Fruit fly (Drosophila melanogaster): Measurements from ENCODE around the gene RpS2.

Gene RpS2

DNA sequence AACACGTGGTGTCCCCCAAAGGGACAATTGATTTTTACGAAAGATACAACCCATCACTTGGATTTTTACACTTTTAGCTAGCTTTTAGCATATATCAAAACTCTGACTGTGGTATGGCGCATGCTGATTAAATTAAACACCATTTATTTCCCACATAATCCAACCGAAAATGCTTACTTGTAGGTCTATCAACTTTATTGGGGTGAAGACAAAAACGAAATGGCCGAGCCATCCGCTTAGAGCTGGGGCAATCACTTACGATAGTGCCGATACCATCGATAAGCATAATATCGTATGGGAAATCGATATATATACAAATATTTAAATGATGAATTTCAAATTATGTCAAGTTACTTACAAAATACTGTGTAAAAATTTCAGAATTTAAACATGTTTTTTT is at the start of gene RpS2:
Gene RpS2 (minus strand): TSS at position 257 of the 400 bp plus-strand sequence.
- TF ChIP-seq Dll (optimal IDR thresholded peaks at IDR 0.05) (no peak), CG8478 (optimal IDR thresholded peaks at IDR 0.05) (no peak), EcR (GFP tag; optimal IDR thresholded peaks at IDR 0.05) (no peak), pan (optimal IDR thresholded peaks at IDR 0.05) (no peak), psq (optimal IDR thresholded peaks at IDR 0.05) (no peak), usp (GFP tag; optimal IDR thresholded peaks at IDR 0.05) (no peak)

DNA sequence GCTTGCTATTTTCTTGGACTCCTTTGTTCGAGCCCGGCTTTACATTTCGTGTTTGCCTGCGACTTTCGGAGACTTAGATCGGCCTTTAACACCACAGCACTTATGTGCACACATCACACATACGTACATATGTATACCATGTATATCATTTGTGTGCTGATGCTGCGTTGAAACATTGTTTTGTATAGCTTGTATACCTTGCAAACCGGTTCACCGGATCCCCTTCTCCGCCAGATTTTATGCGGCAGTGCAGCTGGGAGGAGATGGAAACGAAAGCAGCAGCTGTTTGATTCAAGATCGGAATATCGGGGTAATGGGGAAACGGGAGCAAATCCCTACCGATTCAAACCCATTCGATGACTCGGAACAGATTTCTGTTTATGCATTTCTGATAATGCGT is 48.7 kb upstream of the RpS2 start:
- TF ChIP-seq CG8478 (optimal IDR thresholded peaks at IDR 0.05) (no peak), EcR (GFP tag; optimal IDR thresholded peaks at IDR 0.05) (no peak), psq (optimal IDR thresholded peaks at IDR 0.05) (no peak), usp (GFP tag; optimal IDR thresholded peaks at IDR 0.05) (no peak), Dll (optimal IDR thresholded peaks at IDR 0.05) (no peak), pan (optimal IDR thresholded peaks at IDR 0.05) (no peak)

DNA sequence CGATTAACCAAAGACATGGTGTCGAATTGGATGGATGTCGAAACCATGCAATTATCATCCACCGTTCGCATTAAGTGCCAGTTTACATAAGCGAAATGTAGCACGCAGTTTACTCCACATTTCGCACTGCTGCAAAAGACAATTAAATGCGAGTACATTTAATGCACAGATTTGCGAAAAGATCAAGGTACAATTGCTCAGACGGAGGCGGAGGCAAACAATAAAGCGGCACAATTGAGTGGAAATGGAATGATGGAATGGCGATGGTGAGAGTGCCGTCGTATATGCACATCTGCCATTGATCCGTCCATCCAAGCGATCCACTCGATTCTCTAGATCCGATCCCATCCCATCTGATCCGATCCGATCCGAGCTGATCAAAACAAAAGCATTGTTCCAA is 47.7 kb upstream of the RpS2 start:
- TF ChIP-seq psq (optimal IDR thresholded peaks at IDR 0.05) (no peak), usp (GFP tag; optimal IDR thresholded peaks at IDR 0.05) (no peak), Dll (optimal IDR thresholded peaks at IDR 0.05) (no peak), pan (optimal IDR thresholded peaks at IDR 0.05) (no peak), CG8478 (optimal IDR thresholded peaks at IDR 0.05) (no peak), EcR (GFP tag; optimal IDR thresholded peaks at IDR 0.05) (no peak)

DNA sequence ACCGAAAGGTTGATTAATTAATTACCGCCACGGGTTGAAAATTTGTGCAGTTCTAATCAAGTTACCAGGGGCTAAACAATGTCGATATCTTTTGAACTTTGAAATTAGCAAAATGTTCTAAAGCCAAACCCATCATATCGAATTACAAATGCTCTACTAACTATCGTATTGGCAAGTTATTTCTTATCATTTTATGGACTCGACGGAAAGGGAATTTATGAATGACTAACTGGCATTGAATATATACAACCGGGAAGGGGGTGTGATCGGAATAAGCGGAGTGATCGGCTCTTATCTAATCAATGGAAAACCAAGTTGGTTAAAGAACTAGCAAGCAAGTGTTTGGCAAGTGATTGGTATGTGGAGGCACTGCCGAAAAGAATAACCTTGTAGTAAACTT is 46.2 kb upstream of the RpS2 start:
- TF ChIP-seq EcR (GFP tag; optimal IDR thresholded peaks at IDR 0.05) = no peak
- TF ChIP-seq pan (optimal IDR thresholded peaks at IDR 0.05) = no peak
- TF ChIP-seq CG8478 (optimal IDR thresholded peaks at IDR 0.05) = no peak
- TF ChIP-seq Dll (optimal IDR thresholded peaks at IDR 0.05) = no peak
- TF ChIP-seq psq (optimal IDR thresholded peaks at IDR 0.05) = no peak
- TF ChIP-seq usp (GFP tag; optimal IDR thresholded peaks at IDR 0.05) = no peak

DNA sequence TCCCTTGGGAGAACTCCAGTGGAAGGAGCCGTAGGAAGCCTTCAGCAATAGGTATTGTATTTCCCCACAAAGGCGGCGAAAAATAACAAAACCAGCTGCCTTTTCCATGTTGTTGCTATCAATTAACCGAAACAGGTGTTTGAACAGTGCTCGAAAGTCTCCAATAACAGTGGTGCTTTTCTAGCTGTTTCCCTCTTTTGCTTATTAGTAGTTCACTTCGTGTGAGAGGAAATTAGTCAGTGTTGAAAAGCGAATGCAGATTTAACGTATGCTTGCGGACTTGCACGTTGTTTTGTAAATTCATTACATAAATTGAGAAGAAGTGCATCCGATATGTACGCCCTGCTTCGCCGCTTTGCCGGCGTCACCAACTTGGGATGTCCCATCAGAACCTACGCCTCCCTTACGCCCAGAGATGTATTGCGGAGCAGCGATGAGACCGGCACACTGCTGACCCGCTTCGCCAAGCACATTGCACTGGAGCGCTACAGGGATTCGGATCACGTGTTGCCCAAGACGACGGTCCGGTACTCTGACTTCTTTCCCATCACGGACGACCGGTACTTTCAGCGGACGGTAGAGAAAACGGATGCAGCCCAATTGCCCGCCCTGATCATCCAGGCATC is 41.4 kb upstream of the RpS2 start, which contains the start of the genes Datp and CG4619:
Gene Datp (minus strand): TSS at position 160 of the 626 bp plus-strand sequence.
Gene CG4619 (plus strand): TSS at position 233 of the 626 bp plus-strand sequence.
- TF ChIP-seq EcR (GFP tag; optimal IDR thresholded peaks at IDR 0.05) (no peak), pan (optimal IDR thresholded peaks at IDR 0.05) (no peak), Dll (optimal IDR thresholded peaks at IDR 0.05) (no peak), psq (optimal IDR thresholded peaks at IDR 0.05) (no peak), usp (GFP tag; optimal IDR thresholded peaks at IDR 0.05) (no peak), CG8478 (optimal IDR thresholded peaks at IDR 0.05) (no peak)

DNA sequence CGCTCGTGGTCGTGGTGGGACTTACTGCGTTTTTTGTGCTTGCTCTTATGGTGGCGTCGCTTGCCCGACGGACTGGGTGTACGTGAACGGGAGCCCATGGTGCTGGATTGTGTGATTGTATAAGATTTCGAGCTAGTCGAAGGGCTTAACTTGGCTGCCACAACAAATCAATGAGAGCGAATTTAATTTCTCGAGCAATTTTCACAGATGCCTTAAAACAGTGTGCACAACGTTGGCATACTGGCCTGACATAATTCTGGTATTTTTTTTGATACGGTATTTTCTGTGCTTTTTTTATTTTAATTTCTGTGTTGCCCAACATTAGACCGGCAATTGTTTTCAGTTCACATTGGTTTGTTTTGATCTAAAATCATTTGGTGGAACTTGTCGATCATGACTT is 40.6 kb upstream of the RpS2 start, which contains the start of gene Arglu1:
Gene Arglu1 (minus strand): TSS at position 227 of the 400 bp plus-strand sequence.
- TF ChIP-seq psq (optimal IDR thresholded peaks at IDR 0.05) (no peak), CG8478 (optimal IDR thresholded peaks at IDR 0.05) (no peak), pan (optimal IDR thresholded peaks at IDR 0.05) (no peak)

DNA sequence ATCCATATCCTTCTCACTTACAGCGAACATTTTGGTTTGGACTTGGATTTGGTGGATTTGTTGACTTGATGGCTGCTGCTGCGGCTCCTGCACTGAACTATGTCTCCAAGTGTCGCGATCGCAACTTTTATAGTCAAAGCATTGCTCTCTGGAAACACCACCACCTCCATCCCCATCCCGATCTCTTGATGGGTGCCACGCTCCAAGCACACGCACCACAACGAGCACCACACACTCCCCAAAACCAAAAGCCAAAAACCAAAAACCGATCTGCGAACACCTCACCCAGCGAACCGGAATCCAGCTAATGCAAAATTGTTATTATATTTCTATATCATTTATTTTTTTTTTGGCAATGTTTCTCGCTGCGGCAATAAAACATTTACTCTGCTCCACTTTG is 35.7 kb upstream of the RpS2 start, which contains the start of gene Cpr30F:
Gene Cpr30F (minus strand): TSS at position 101 of the 400 bp plus-strand sequence.
- no peak for TF ChIP-seq Dll (optimal IDR thresholded peaks at IDR 0.05)
- TF ChIP-seq usp (GFP tag; optimal IDR thresholded peaks at IDR 0.05) = no peak
- no peak for TF ChIP-seq CG8478 (optimal IDR thresholded peaks at IDR 0.05)
- no peak for TF ChIP-seq psq (optimal IDR thresholded peaks at IDR 0.05)

DNA sequence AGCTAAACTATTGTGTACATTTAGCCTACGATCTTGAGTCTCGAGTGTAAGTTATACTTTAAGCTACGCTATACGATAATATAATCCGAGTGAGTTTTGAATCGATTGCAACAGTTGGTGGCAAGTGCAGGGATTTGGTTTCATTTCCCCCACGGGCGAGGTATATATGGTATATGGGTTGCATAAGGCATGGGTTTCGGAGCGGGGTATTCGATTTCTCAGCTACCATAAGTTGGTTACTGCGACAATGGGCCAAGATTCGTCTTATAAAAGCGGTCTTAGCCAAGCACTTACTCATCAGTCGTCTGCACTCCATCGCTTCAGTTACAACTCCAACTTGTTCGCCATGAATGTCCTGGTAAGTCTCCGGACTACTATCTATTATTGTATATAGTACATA is 32.9 kb upstream of the RpS2 start, which contains the start of gene CG42367:
Gene CG42367 (plus strand): TSS at position 301 of the 400 bp plus-strand sequence.
- TF ChIP-seq CG8478 (optimal IDR thresholded peaks at IDR 0.05) (no peak), Dll (optimal IDR thresholded peaks at IDR 0.05) (no peak), pan (optimal IDR thresholded peaks at IDR 0.05) (no peak), EcR (GFP tag; optimal IDR thresholded peaks at IDR 0.05) (no peak), psq (optimal IDR thresholded peaks at IDR 0.05) (no peak), usp (GFP tag; optimal IDR thresholded peaks at IDR 0.05) (no peak)

DNA sequence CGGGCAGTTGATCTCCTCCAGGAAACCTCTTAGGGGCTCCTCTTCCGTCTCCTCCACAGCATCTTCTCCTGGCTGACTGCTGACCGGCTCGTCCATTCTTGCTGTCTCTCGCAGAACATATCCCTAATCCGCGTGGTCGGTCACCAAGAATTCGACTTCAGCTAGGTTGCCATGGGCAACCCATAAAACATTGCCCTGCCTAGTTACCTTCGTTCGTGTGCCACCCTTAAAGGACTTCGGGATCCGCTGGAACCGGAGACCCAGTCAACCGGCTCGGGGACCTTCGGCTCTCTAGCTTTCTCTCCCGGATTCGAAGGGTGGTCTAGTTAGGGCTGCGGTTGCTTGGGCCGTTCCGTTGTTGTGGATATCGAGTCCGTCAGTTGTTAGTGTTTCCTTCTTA is 27.4 kb upstream of the RpS2 start, which contains the start of the genes TbCMF46 and CG42366:
Gene TbCMF46 (minus strand): TSS at position 101 of the 400 bp plus-strand sequence.
Gene CG42366 (plus strand): TSS at position 397 of the 400 bp plus-strand sequence.
- TF ChIP-seq usp (GFP tag; optimal IDR thresholded peaks at IDR 0.05) (no peak), EcR (GFP tag; optimal IDR thresholded peaks at IDR 0.05) (no peak), CG8478 (optimal IDR thresholded peaks at IDR 0.05) (no peak), psq (optimal IDR thresholded peaks at IDR 0.05) (no peak), pan (optimal IDR thresholded peaks at IDR 0.05) (no peak)

DNA sequence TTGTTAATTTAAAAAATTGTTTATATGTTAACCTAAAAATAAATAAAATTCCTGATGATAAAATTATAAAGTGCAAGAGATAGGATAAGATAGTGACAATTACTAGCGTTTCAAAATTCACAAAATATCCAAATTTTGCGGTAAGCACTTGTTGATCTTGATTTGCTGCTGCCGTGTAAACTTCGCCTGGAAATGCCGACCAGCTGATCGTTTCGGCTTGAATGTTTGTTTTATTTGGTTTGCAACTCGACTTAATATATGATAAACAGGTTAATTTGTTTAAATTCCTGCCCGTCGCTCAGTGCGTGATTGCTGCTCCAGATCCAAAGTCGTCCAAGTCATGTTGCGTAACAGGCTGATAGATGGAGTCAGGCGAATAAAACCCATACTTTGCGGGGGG is 24.0 kb upstream of the RpS2 start, which contains the start of gene CG4592:
Gene CG4592 (plus strand): TSS at position 233 of the 400 bp plus-strand sequence.
- TF ChIP-seq psq (optimal IDR thresholded peaks at IDR 0.05) (no peak), EcR (GFP tag; optimal IDR thresholded peaks at IDR 0.05) (no peak), Dll (optimal IDR thresholded peaks at IDR 0.05) (no peak), usp (GFP tag; optimal IDR thresholded peaks at IDR 0.05) (no peak), pan (optimal IDR thresholded peaks at IDR 0.05) (no peak), CG8478 (optimal IDR thresholded peaks at IDR 0.05) (no peak)

DNA sequence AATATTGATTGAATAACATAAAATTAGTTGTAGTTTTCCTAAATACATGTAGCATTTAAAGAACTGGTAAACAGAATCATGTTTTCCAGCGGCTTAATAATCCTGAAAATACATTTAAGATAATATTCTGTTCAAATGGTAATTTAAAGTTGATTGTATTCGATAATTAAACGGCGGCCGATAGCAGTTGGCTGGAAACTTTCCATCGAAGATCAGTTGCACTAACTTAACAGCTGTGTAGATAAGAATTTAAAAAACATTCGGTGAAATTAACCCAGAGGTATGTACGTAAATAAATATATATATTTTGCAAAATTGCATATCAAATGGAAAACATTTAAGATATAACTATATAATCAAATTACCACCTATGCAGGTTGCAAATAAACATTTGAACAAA is 22.6 kb upstream of the RpS2 start, which contains the start of gene CG4594:
Gene CG4594 (plus strand): TSS at position 212 of the 400 bp plus-strand sequence.
- TF ChIP-seq pan (optimal IDR thresholded peaks at IDR 0.05) = no peak
- TF ChIP-seq psq (optimal IDR thresholded peaks at IDR 0.05) = no peak
- TF ChIP-seq CG8478 (optimal IDR thresholded peaks at IDR 0.05) = no peak
- TF ChIP-seq Dll (optimal IDR thresholded peaks at IDR 0.05) = no peak
- no peak for TF ChIP-seq EcR (GFP tag; optimal IDR thresholded peaks at IDR 0.05)
- no peak for TF ChIP-seq usp (GFP tag; optimal IDR thresholded peaks at IDR 0.05)

DNA sequence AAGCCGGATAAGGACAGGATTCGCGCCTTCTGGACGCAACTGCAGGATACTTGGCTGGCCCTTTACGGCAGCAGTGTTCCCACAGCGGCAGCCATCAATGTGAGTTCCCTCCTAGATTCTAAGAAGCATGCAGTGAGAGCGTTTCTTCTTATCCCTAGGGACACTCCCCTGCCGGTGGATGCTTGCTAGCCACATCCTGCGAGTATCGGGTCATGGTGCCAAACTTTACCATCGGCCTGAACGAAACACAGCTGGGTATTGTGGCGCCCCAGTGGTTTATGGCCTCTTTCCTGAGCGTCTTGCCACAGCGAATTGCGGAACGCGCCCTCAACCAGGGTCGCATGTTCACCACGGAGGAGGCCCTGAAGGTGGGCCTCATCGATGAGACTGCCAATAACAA is 21.9 kb upstream of the RpS2 start:
- TF ChIP-seq CG8478 (optimal IDR thresholded peaks at IDR 0.05) (no peak), Dll (optimal IDR thresholded peaks at IDR 0.05) (no peak), pan (optimal IDR thresholded peaks at IDR 0.05) (no peak), EcR (GFP tag; optimal IDR thresholded peaks at IDR 0.05) (no peak), psq (optimal IDR thresholded peaks at IDR 0.05) (no peak), usp (GFP tag; optimal IDR thresholded peaks at IDR 0.05) (no peak)
